Worm (Caenorhabditis elegans) whole organism, L4 larva: ENCODE results near the gene Y38H8A.7.

Experiments used
- F44E2.7 ChIP-seq: fragments of 200-800 bp; sonication (Bioruptor generic); IDR thresholded peaks from 2 replicates; pipeline ENCODE4 v2.1.2; 2022; ENCODE audit warnings: missing genetic modification characterization, missing compliant biosample characterization
- ama-1 ChIP-seq: fragments of 150-350 bp; optimal IDR thresholded peaks from 2 replicates; lab custom pipeline; 2014; ENCODE audit warnings: inconsistent platforms, mixed read lengths
- ceh-20 ChIP-seq: fragments of 200-800 bp; sonication (Bioruptor generic); IDR thresholded peaks from 2 replicates; pipeline ENCODE4 v1.3.6; 2022; ENCODE audit warnings: missing genetic modification reagents, missing genetic modification characterization, missing compliant biosample characterization
- ceh-82 ChIP-seq: sonication (generic microtip); optimal IDR thresholded peaks from 2 replicates; lab custom pipeline; 2017; ENCODE audit warnings: missing biosample characterization, missing genetic modification characterization
- lin-13 ChIP-seq: fragments of 150-350 bp; optimal IDR thresholded peaks from 2 replicates; lab custom pipeline; 2014; ENCODE audit warnings: missing biosample characterization, missing genetic modification reagents, missing genetic modification characterization
- nhr-10 ChIP-seq: fragments of 150-350 bp; optimal IDR thresholded peaks from 2 replicates; lab custom pipeline; 2014; ENCODE audit warnings: missing biosample characterization, missing genetic modification characterization
- nhr-48 ChIP-seq: sonication (generic microtip); optimal IDR thresholded peaks from 2 replicates; lab custom pipeline; 2016; ENCODE audit warnings: mild to moderate bottlenecking, missing genetic modification characterization, missing compliant biosample characterization
- nhr-6 ChIP-seq: fragments of 150-350 bp; optimal IDR thresholded peaks from 2 replicates; lab custom pipeline; 2014; ENCODE audit warnings: missing biosample characterization, missing genetic modification characterization
- unc-39 ChIP-seq: sonication (generic microtip); optimal IDR thresholded peaks from 2 replicates; lab custom pipeline; 2017; ENCODE audit warnings: missing biosample characterization, missing genetic modification characterization
- zfp-2 ChIP-seq: sonication (generic microtip); optimal IDR thresholded peaks from 2 replicates; lab custom pipeline; 2016; ENCODE audit warnings: mild to moderate bottlenecking, missing genetic modification characterization, missing compliant biosample characterization

DNA sequence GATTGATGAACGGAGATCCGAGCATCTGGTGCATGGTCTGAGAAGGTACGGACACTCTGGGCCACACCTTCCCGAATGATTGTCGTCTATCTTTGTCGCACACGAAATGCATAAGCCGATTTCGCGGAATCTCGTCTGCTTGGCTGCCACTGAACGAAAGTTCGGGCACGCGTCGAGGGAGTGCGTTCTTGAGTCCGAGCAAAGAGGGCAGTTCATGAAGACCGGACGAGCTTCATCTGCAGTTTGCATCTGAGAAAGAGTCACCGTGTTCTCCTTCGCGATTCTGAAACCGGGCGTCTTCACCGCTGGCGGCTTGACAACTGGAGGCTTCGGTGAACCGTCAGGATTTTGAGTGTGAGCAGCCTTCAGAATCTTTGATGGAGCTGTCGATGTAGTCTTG is 2.9 kb downstream of the Y38H8A.7 start:
- TF ChIP-seq nhr-6 (tag; lab: Kevin White, UChicago) (no peak), nhr-48 (tag; lab: Kevin White, UChicago) (no peak), ceh-82 (tag; lab: Kevin White, UChicago) (no peak), lin-13 (GFP tag; lab: Kevin White, UChicago) (no peak), zfp-2 (no peak), F44E2.7 (GFP tag; lab: Robert Waterston, UW) (no peak), ceh-20 (GFP tag; lab: Robert Waterston, UW) (no peak), ama-1 (lab: Kevin White, UChicago) (no peak), unc-39 (tag; lab: Kevin White, UChicago) (no peak), nhr-10 (tag; lab: Kevin White, UChicago) (no peak)
